Worm (Caenorhabditis elegans) whole organism, L4 larva: ENCODE data around the gene ttll-15.

Experiments
- F26F4.8 ChIP-seq: fragments of 200-800 bp; sonication (Bioruptor generic); conservative IDR thresholded peaks from 2 replicates; pipeline ENCODE4 v1.3.6; 2022; ENCODE audit warnings: missing genetic modification characterization, missing compliant biosample characterization
- F37D6.2 ChIP-seq: sonication (generic microtip); optimal IDR thresholded peaks from 2 replicates; lab custom pipeline; 2016; ENCODE audit warnings: mild to moderate bottlenecking, missing genetic modification characterization, missing compliant biosample characterization
- F44E2.7 ChIP-seq: fragments of 200-800 bp; sonication (Bioruptor generic); IDR thresholded peaks from 2 replicates; pipeline ENCODE4 v2.1.2; 2022; ENCODE audit warnings: missing genetic modification characterization, missing compliant biosample characterization
- F49E8.2 ChIP-seq: sonication (generic microtip); optimal IDR thresholded peaks from 2 replicates; lab custom pipeline; 2016; ENCODE audit warnings: missing compliant biosample characterization, mild to moderate bottlenecking, missing genetic modification characterization, borderline replicate concordance
- T26A8.4 ChIP-seq: fragments of 200-800 bp; sonication (Bioruptor generic); IDR thresholded peaks from 2 replicates; pipeline ENCODE4 v1.3.6; 2022; ENCODE audit warnings: missing genetic modification characterization, missing compliant biosample characterization
- Y48G9A.11 ChIP-seq: fragments of 200-800 bp; sonication (Bioruptor generic); IDR thresholded peaks from 2 replicates; pipeline ENCODE4 v1.3.6; 2022; ENCODE audit warnings: missing genetic modification reagents, missing genetic modification characterization, missing compliant biosample characterization
- Y75B8A.6 ChIP-seq: fragments of 200-800 bp; sonication (Bioruptor generic); IDR thresholded peaks from 2 replicates; pipeline ENCODE4 v1.3.6; 2022; ENCODE audit warnings: missing genetic modification reagents, missing genetic modification characterization, missing compliant biosample characterization
- ZK337.2 ChIP-seq: fragments of 200-800 bp; sonication (Bioruptor generic); IDR thresholded peaks from 2 replicates; pipeline ENCODE4 v1.3.6; 2022; ENCODE audit warnings: missing genetic modification reagents, missing genetic modification characterization, missing compliant biosample characterization
- ZK546.5 ChIP-seq, 2 experiments: sonication (generic microtip); optimal IDR thresholded peaks; 2 replicates each; lab custom pipeline; 2017; ENCODE audit warnings: missing biosample characterization in 2 of 2, missing genetic modification characterization in 2 of 2
- aha-1 ChIP-seq: fragments of 150-350 bp; peaks from one replicate; lab custom pipeline; 2014; ENCODE audit warnings: missing biosample characterization, missing genetic modification characterization
- aly-2 ChIP-seq: sonication (generic microtip); optimal IDR thresholded peaks from 2 replicates; lab custom pipeline; 2018; ENCODE audit warnings: missing biosample characterization, missing genetic modification characterization
- ama-1 ChIP-seq: fragments of 150-350 bp; optimal IDR thresholded peaks from 2 replicates; lab custom pipeline; 2014; ENCODE audit warnings: inconsistent platforms, mixed read lengths
- ceh-20 ChIP-seq: fragments of 200-800 bp; sonication (Bioruptor generic); IDR thresholded peaks from 2 replicates; pipeline ENCODE4 v1.3.6; 2022; ENCODE audit warnings: missing genetic modification reagents, missing genetic modification characterization, missing compliant biosample characterization
- ceh-28 ChIP-seq: fragments of 150-350 bp; optimal IDR thresholded peaks from 2 replicates; lab custom pipeline; 2014; ENCODE audit warnings: missing biosample characterization, missing genetic modification reagents, missing genetic modification characterization
- ceh-44 ChIP-seq: fragments of 200-800 bp; sonication (Bioruptor generic); IDR thresholded peaks from 2 replicates; pipeline ENCODE4 v1.3.6; 2022; ENCODE audit warnings: missing genetic modification reagents, missing genetic modification characterization, missing compliant biosample characterization
- ceh-82 ChIP-seq: sonication (generic microtip); optimal IDR thresholded peaks from 2 replicates; lab custom pipeline; 2017; ENCODE audit warnings: missing biosample characterization, missing genetic modification characterization
- ces-1 ChIP-seq: fragments of 150-350 bp; sonication (generic microtip); optimal IDR thresholded peaks from 4 replicates; lab custom pipeline; 2014; ENCODE audit warnings: missing biosample characterization, missing genetic modification reagents, missing genetic modification characterization
- daf-12 ChIP-seq: fragments of 150-350 bp; optimal IDR thresholded peaks from 2 replicates; lab custom pipeline; 2014; ENCODE audit warnings: missing biosample characterization, missing genetic modification reagents, missing genetic modification characterization
- daf-16 ChIP-seq, 3 experiments: sonication (generic microtip); optimal IDR thresholded peaks; 2 replicates each; lab custom pipeline; 2016 to 2017; ENCODE audit warnings: missing genetic modification characterization in 3 of 3, missing genetic modification reagents in 3 of 3, mild to moderate bottlenecking in 2 of 3, missing compliant biosample characterization in 2 of 3, missing biosample characterization in 1 of 3, moderate library complexity in 1 of 3
- daf-8 ChIP-seq: fragments of 200-800 bp; sonication (Bioruptor generic); IDR thresholded peaks from 2 replicates; pipeline ENCODE4 v1.3.6; 2022; ENCODE audit warnings: missing genetic modification characterization, missing compliant biosample characterization
- dmd-9 ChIP-seq: fragments of 200-800 bp; sonication (Bioruptor generic); IDR thresholded peaks from 2 replicates; pipeline ENCODE4 v1.3.6; 2022; ENCODE audit warnings: missing genetic modification reagents, missing genetic modification characterization, missing compliant biosample characterization
- dpl-1 ChIP-seq: fragments of 150-350 bp; optimal IDR thresholded peaks from 2 replicates; lab custom pipeline; 2014; ENCODE audit warnings: missing biosample characterization, missing genetic modification reagents, missing genetic modification characterization
- dve-1 ChIP-seq: sonication (generic microtip); optimal IDR thresholded peaks from 2 replicates; lab custom pipeline; 2017; ENCODE audit warnings: antibody characterized with exemption, mild to moderate bottlenecking, missing genetic modification characterization, missing compliant biosample characterization; ENCODE audit not compliant: insufficient read depth
- gei-8 ChIP-seq: fragments of 200-800 bp; sonication (Bioruptor generic); optimal IDR thresholded peaks from 2 replicates; lab custom pipeline; 2018; ENCODE audit warnings: mild to moderate bottlenecking, missing genetic modification characterization, missing compliant biosample characterization
- hif-1 ChIP-seq, 2 experiments: sonication (generic microtip); optimal IDR thresholded peaks; 2 replicates each; lab custom pipeline; 2016 to 2017; ENCODE audit warnings: missing compliant biosample characterization in 2 of 2, missing genetic modification characterization in 2 of 2, missing genetic modification reagents in 2 of 2, missing genotype in 2 of 2, mild to moderate bottlenecking in 1 of 2
- lim-7 ChIP-seq: fragments of 200-800 bp; sonication (Bioruptor generic); IDR thresholded peaks from 2 replicates; pipeline ENCODE4 v1.3.6; 2022; ENCODE audit warnings: missing genetic modification characterization, missing compliant biosample characterization
- lin-15B ChIP-seq: fragments of 150-350 bp; sonication (generic microtip); optimal IDR thresholded peaks from 3 replicates; lab custom pipeline; 2014; ENCODE audit warnings: missing biosample characterization, missing genetic modification characterization
- lsy-2 ChIP-seq, 2 experiments: fragments of 150-350 bp in 1 of 2; sonication (generic microtip) in 1 of 2; optimal IDR thresholded peaks; 2 replicates each; lab custom pipeline; 2014 to 2017; ENCODE audit warnings: missing biosample characterization in 2 of 2, missing genetic modification characterization in 2 of 2
- madf-9 ChIP-seq: fragments of 200-800 bp; sonication (Bioruptor generic); conservative IDR thresholded peaks from 2 replicates; pipeline ENCODE4 v1.3.6; 2022; ENCODE audit warnings: missing genetic modification reagents, missing genetic modification characterization, missing compliant biosample characterization
- mdl-1 ChIP-seq, 2 experiments: fragments of 150-350 bp in 1 of 2; sonication (generic microtip) in 1 of 2; optimal IDR thresholded peaks; 2 replicates each; lab custom pipeline; 2014 to 2017; ENCODE audit warnings: missing biosample characterization in 2 of 2, missing genetic modification characterization in 2 of 2
- mdt-29 ChIP-seq: fragments of 200-800 bp; sonication (Bioruptor generic); IDR thresholded peaks from 2 replicates; pipeline ENCODE4 v1.3.6; 2022; ENCODE audit warnings: missing genetic modification reagents, missing genetic modification characterization, missing compliant biosample characterization
- mxl-3 ChIP-seq: fragments of 200-800 bp; sonication (Bioruptor generic); optimal IDR thresholded peaks from 2 replicates; lab custom pipeline; 2018; ENCODE audit warnings: mild to moderate bottlenecking, missing genetic modification characterization, missing compliant biosample characterization
- nhr-11 ChIP-seq: fragments of 150-350 bp; optimal IDR thresholded peaks from 2 replicates; lab custom pipeline; 2014; ENCODE audit warnings: missing biosample characterization, missing genetic modification characterization
- nhr-111 ChIP-seq: fragments of 200-800 bp; sonication (Bioruptor generic); optimal IDR thresholded peaks from 2 replicates; lab custom pipeline; 2018; ENCODE audit warnings: mild to moderate bottlenecking, missing genetic modification characterization, missing compliant biosample characterization
- nhr-237 ChIP-seq: sonication (generic microtip); optimal IDR thresholded peaks from 2 replicates; lab custom pipeline; 2017; ENCODE audit warnings: missing biosample characterization, missing genetic modification characterization
- nhr-28 ChIP-seq: fragments of 150-350 bp; optimal IDR thresholded peaks from 2 replicates; lab custom pipeline; 2014; ENCODE audit warnings: missing biosample characterization, missing genetic modification characterization
- nhr-6 ChIP-seq: fragments of 150-350 bp; optimal IDR thresholded peaks from 2 replicates; lab custom pipeline; 2014; ENCODE audit warnings: missing biosample characterization, missing genetic modification characterization
- nhr-76 ChIP-seq: fragments of 150-350 bp; optimal IDR thresholded peaks from 2 replicates; lab custom pipeline; 2014; ENCODE audit warnings: missing biosample characterization, missing genetic modification characterization
- nhr-77 ChIP-seq: fragments of 150-350 bp; optimal IDR thresholded peaks from 2 replicates; lab custom pipeline; 2014; ENCODE audit warnings: missing biosample characterization, missing genetic modification characterization
- pqm-1 ChIP-seq: sonication (generic microtip); optimal IDR thresholded peaks from 2 replicates; lab custom pipeline; 2017; ENCODE audit warnings: missing biosample characterization, missing genetic modification characterization
- snpc-1.2 ChIP-seq: fragments of 200-800 bp; sonication (Bioruptor generic); IDR thresholded peaks from 2 replicates; pipeline ENCODE4 v1.3.6; 2022; ENCODE audit warnings: missing genetic modification reagents, missing genetic modification characterization, missing compliant biosample characterization
- spr-3 ChIP-seq: fragments of 200-800 bp; sonication (Bioruptor generic); optimal IDR thresholded peaks from 2 replicates; lab custom pipeline; 2018; ENCODE audit warnings: mild to moderate bottlenecking, missing genetic modification characterization, missing compliant biosample characterization
- unc-62 ChIP-seq, 3 experiments: fragments of 150-350 bp in 1 of 3; sonication (generic microtip); optimal IDR thresholded peaks in 2 of 3; peaks in 1 of 3; 1 replicate in 1 of 3; 2 replicates in 2 of 3; lab custom pipeline; 2014 to 2017; ENCODE audit warnings: missing biosample characterization in 3 of 3, missing genetic modification characterization in 3 of 3, missing genetic modification reagents in 3 of 3, missing genotype in 1 of 3
- vab-7 ChIP-seq: fragments of 200-800 bp; sonication (Bioruptor generic); IDR thresholded peaks from 2 replicates; pipeline ENCODE4 v1.3.6; 2022; ENCODE audit warnings: missing genetic modification reagents, missing genetic modification characterization, missing compliant biosample characterization
- zfp-3 ChIP-seq: fragments of 200-800 bp; sonication (Bioruptor generic); conservative IDR thresholded peaks from 2 replicates; pipeline ENCODE4 v1.3.6; 2022; ENCODE audit warnings: missing genetic modification reagents, missing genetic modification characterization, missing compliant biosample characterization
- ztf-11 ChIP-seq: fragments of 150-350 bp; optimal IDR thresholded peaks from 2 replicates; lab custom pipeline; 2014; ENCODE audit warnings: missing biosample characterization, missing genetic modification characterization

The ttll-15 gene

DNA sequence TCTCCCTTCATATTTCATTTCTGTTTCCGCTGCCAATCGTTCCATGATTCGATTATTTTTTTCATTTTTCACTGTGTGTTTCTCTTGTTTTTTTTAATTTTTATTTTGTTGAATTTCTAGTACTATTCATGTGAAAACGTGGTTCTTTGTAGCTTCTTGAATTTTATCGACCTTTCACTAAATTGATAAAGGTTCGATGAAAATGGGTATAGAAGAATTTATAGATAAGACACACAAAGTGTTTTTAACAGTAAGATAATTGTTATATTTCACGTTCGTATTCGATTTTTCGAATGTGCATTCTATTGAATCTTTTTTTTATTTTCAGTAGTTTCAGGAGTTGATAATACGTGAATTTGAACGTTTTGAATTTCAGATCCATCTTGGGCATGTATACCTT is 13.6 kb downstream of the ttll-15 start, which contains the start of gene ugt-49:
TSS of gene ugt-49 (plus strand) at position 371 of the 400 bp plus-strand sequence.
- TF ChIP-seq ceh-82 (tag; lab: Kevin White, UChicago) (no peak), nhr-77 (tag; lab: Kevin White, UChicago) (no peak), aly-2 (tag; lab: Kevin White, UChicago) (no peak), gei-8 (GFP tag; lab: Kevin White, UChicago) (no peak), lsy-2 (tag; optimal IDR thresholded peaks at IDR 0.05; lab: Kevin White, UChicago) (no peak), F49E8.2 (no peak), aha-1 (tag; lab: Kevin White, UChicago) (no peak), daf-16 (GFP tag; optimal IDR thresholded peaks at IDR 0.05; lab: Kevin White, UChicago) (no peak), daf-16 (tag; optimal IDR thresholded peaks at IDR 0.05; lab: Kevin White, UChicago) (peak; percentile 43), pqm-1 (tag; lab: Kevin White, UChicago) (peak; percentile 34), snpc-1.2 (GFP tag; lab: Robert Waterston, UW) (no peak), nhr-28 (tag; lab: Kevin White, UChicago) (peak; percentile 79), ZK546.5 (tag; optimal IDR thresholded peaks at IDR 0.05; lab: Kevin White, UChicago) (no peak), lim-7 (no peak), ama-1 (no peak), lin-15B (tag; lab: Kevin White, UChicago) (no peak), ces-1 (GFP tag; lab: Kevin White, UChicago) (no peak), nhr-11 (no peak), F26F4.8 (GFP tag; lab: Robert Waterston, UW) (no peak), dve-1 (tag; lab: Kevin White, UChicago) (peak; percentile 5), spr-3 (GFP tag; lab: Kevin White, UChicago) (no peak), F44E2.7 (no peak)

DNA sequence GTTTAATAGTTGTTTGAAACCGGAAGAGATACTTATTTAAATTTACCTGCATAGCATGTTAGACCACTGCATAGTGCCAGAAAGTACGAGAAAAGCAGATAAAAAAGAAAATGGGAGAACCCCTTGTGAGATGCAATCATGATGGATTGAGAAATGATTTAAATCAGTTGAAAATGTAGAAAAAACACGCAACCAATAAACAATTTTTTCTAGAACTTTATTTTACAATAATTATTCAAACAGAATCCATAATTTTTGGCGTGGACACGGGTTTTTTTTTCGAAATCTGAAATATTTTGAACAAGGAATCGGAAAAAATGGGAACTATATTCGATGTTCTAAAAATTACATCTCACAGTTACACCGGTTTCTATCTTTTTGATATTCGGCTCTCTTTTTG is 21.0 kb downstream of the ttll-15 start, which contains the start of gene AC3.12:
TSS of gene AC3.12 (minus strand) at position 101 of the 400 bp plus-strand sequence.
- TF ChIP-seq nhr-77 (tag; lab: Kevin White, UChicago), result no peak
- TF ChIP-seq daf-16 (GFP tag; optimal IDR thresholded peaks at IDR 0.05; lab: Kevin White, UChicago), result no peak
- no peak for TF ChIP-seq daf-16 (tag; optimal IDR thresholded peaks at IDR 0.05; lab: Kevin White, UChicago)
- TF ChIP-seq mxl-3 (GFP tag; lab: Kevin White, UChicago), result no peak
- no peak for TF ChIP-seq ztf-11 (tag; lab: Kevin White, UChicago)
- no peak for TF ChIP-seq Y48G9A.11 (GFP tag; lab: Robert Waterston, UW)
- no peak for TF ChIP-seq nhr-28 (tag; lab: Kevin White, UChicago)
- TF ChIP-seq zfp-3 (GFP tag; lab: Robert Waterston, UW), result no peak
- no peak for TF ChIP-seq vab-7 (GFP tag; lab: Robert Waterston, UW)
- TF ChIP-seq daf-12 (tag; lab: Kevin White, UChicago), result no peak
- no peak for TF ChIP-seq dmd-9 (GFP tag; lab: Robert Waterston, UW)
- TF ChIP-seq ZK337.2 (GFP tag; lab: Robert Waterston, UW), result no peak

DNA sequence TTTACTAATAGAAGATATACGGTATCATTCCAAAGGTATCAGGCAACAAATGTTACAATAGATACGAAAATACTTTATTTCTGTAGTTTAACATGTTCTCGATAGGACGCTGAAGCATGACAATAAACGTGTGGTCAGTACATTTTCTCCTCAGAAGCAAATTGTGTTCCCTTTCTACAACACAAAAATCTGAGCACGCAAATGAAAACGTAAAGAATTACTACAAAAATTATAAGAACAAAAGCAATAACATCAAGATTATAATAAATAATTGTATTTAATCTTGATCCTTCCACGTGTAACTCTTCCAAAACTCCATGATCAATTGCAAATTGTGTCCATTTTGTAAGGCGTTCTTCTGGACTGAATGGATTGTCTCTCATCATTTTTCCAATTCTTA is 21.4 kb downstream of the ttll-15 start:
- TF ChIP-seq aha-1 (tag; lab: Kevin White, UChicago) (peak; percentile 95), ceh-28 (no peak), Y75B8A.6 (GFP tag; lab: Robert Waterston, UW) (no peak), nhr-237 (tag; lab: Kevin White, UChicago) (no peak), ZK546.5 (tag; optimal IDR thresholded peaks at IDR 0.05; lab: Kevin White, UChicago) (no peak), hif-1 (tag; optimal IDR thresholded peaks at IDR 0.05; lab: Kevin White, UChicago) (no peak), unc-62 (GFP tag; optimal IDR thresholded peaks at IDR 0.05 in 1 of 2; lab: Kevin White, UChicago) (peak in 1 of 2 experiments; percentile 68), unc-62 (tag; optimal IDR thresholded peaks at IDR 0.05; lab: Kevin White, UChicago) (no peak)

DNA sequence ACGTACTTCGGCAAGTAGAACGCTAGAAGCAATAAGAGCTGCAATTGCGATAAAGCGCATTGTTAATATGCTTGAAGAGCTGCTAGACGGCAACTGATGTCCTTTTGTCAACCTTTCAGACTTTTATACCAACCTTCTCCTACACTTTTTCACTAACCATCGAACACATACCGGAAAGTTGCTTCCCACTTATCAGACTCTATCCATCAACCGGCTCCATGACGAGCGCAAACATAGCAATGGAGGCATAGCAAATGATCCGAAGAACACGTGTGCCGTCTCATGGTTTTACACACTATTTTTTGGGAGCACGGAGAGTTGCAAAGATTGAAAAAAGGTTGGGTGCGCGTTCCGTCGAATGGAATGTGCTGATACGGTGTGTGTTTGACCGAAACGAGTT is 23.4 kb downstream of the ttll-15 start, which contains the start of gene abu-1:
TSS of gene abu-1 (minus strand) at position 101 of the 400 bp plus-strand sequence.
- TF ChIP-seq daf-8 (GFP tag; lab: Robert Waterston, UW) (no peak), mdt-29 (no peak), F37D6.2 (no peak), ceh-20 (GFP tag; lab: Robert Waterston, UW) (no peak), dpl-1 (GFP tag; lab: Kevin White, UChicago) (no peak), T26A8.4 (no peak), dve-1 (tag; lab: Kevin White, UChicago) (no peak), mdl-1 (tag; optimal IDR thresholded peaks at IDR 0.05; lab: Kevin White, UChicago) (no peak), nhr-76 (no peak), nhr-6 (tag; lab: Kevin White, UChicago) (no peak), ceh-44 (no peak), madf-9 (no peak), nhr-111 (no peak)
- TF ChIP-seq, all 104 proteins: peak for 0
